Worm (Caenorhabditis elegans) whole organism, L4 larva: ENCODE measurements around the gene ZK666.12.

Source experiments
- D1046.2 ChIP-seq: fragments of 200-800 bp; sonication (Bioruptor generic); IDR thresholded peaks from 2 replicates; pipeline ENCODE4 v1.3.6; 2022; ENCODE audit warnings: missing genetic modification characterization, missing compliant biosample characterization
- F10B5.3 ChIP-seq: sonication (generic microtip); optimal IDR thresholded peaks from 2 replicates; lab custom pipeline; 2016; ENCODE audit warnings: mild to moderate bottlenecking, missing genetic modification characterization, missing compliant biosample characterization
- F44E2.7 ChIP-seq: fragments of 200-800 bp; sonication (Bioruptor generic); IDR thresholded peaks from 2 replicates; pipeline ENCODE4 v2.1.2; 2022; ENCODE audit warnings: missing genetic modification characterization, missing compliant biosample characterization
- F49E8.2 ChIP-seq: sonication (generic microtip); optimal IDR thresholded peaks from 2 replicates; lab custom pipeline; 2016; ENCODE audit warnings: missing compliant biosample characterization, mild to moderate bottlenecking, missing genetic modification characterization, borderline replicate concordance
- T20F7.1 ChIP-seq: fragments of 200-800 bp; sonication (Bioruptor generic); optimal IDR thresholded peaks from 2 replicates; lab custom pipeline; 2018; ENCODE audit warnings: mild to moderate bottlenecking, missing genetic modification characterization, missing compliant biosample characterization
- T26A8.4 ChIP-seq: fragments of 200-800 bp; sonication (Bioruptor generic); IDR thresholded peaks from 2 replicates; pipeline ENCODE4 v1.3.6; 2022; ENCODE audit warnings: missing genetic modification characterization, missing compliant biosample characterization
- Y105C5A.15 ChIP-seq: fragments of 200-800 bp; sonication (Bioruptor generic); IDR thresholded peaks from 2 replicates; pipeline ENCODE4 v1.3.6; 2022; ENCODE audit warnings: missing genetic modification characterization, missing compliant biosample characterization
- Y5F2A.4 ChIP-seq: fragments of 200-800 bp; sonication (Bioruptor generic); optimal IDR thresholded peaks from 2 replicates; lab custom pipeline; 2018; ENCODE audit warnings: mild to moderate bottlenecking, missing genetic modification characterization, missing compliant biosample characterization
- Y75B8A.6 ChIP-seq: fragments of 200-800 bp; sonication (Bioruptor generic); IDR thresholded peaks from 2 replicates; pipeline ENCODE4 v1.3.6; 2022; ENCODE audit warnings: missing genetic modification reagents, missing genetic modification characterization, missing compliant biosample characterization
- aha-1 ChIP-seq: fragments of 150-350 bp; peaks from one replicate; lab custom pipeline; 2014; ENCODE audit warnings: missing biosample characterization, missing genetic modification characterization
- ama-1 ChIP-seq: fragments of 150-350 bp; optimal IDR thresholded peaks from 2 replicates; lab custom pipeline; 2014; ENCODE audit warnings: inconsistent platforms, mixed read lengths
- arid-1 ChIP-seq: fragments of 200-800 bp; sonication (Bioruptor generic); conservative IDR thresholded peaks from 2 replicates; pipeline ENCODE4 v1.3.6; 2022; ENCODE audit warnings: missing genetic modification reagents, missing genetic modification characterization, missing compliant biosample characterization
- attf-4 ChIP-seq: sonication (generic microtip); optimal IDR thresholded peaks from 3 replicates; lab custom pipeline; 2017; ENCODE audit warnings: missing biosample characterization, missing genetic modification characterization
- ceh-28 ChIP-seq: fragments of 150-350 bp; optimal IDR thresholded peaks from 2 replicates; lab custom pipeline; 2014; ENCODE audit warnings: missing biosample characterization, missing genetic modification reagents, missing genetic modification characterization
- ces-1 ChIP-seq: fragments of 150-350 bp; sonication (generic microtip); optimal IDR thresholded peaks from 4 replicates; lab custom pipeline; 2014; ENCODE audit warnings: missing biosample characterization, missing genetic modification reagents, missing genetic modification characterization
- cey-2 ChIP-seq: sonication (generic microtip); optimal IDR thresholded peaks from 3 replicates; lab custom pipeline; 2017; ENCODE audit warnings: missing genetic modification characterization, mild to moderate bottlenecking, missing compliant biosample characterization, antibody characterized with exemption, borderline replicate concordance; ENCODE audit not compliant: insufficient read depth
- daf-16 ChIP-seq, 3 experiments: sonication (generic microtip); optimal IDR thresholded peaks; 2 replicates each; lab custom pipeline; 2016 to 2017; ENCODE audit warnings: missing genetic modification characterization in 3 of 3, missing genetic modification reagents in 3 of 3, mild to moderate bottlenecking in 2 of 3, missing compliant biosample characterization in 2 of 3, missing biosample characterization in 1 of 3, moderate library complexity in 1 of 3
- dmd-9 ChIP-seq: fragments of 200-800 bp; sonication (Bioruptor generic); IDR thresholded peaks from 2 replicates; pipeline ENCODE4 v1.3.6; 2022; ENCODE audit warnings: missing genetic modification reagents, missing genetic modification characterization, missing compliant biosample characterization
- egl-27 ChIP-seq: sonication (generic microtip); optimal IDR thresholded peaks from 3 replicates; lab custom pipeline; 2017; ENCODE audit warnings: missing biosample characterization, missing genetic modification reagents, missing genetic modification characterization
- fkh-10 ChIP-seq: fragments of 150-350 bp; optimal IDR thresholded peaks from 2 replicates; lab custom pipeline; 2014; ENCODE audit warnings: missing biosample characterization, missing genetic modification reagents, missing genetic modification characterization
- fos-1 ChIP-seq: fragments of 150-350 bp; optimal IDR thresholded peaks from 2 replicates; lab custom pipeline; 2014; ENCODE audit warnings: missing biosample characterization, missing genetic modification characterization
- hif-1 ChIP-seq, 2 experiments: sonication (generic microtip); optimal IDR thresholded peaks; 2 replicates each; lab custom pipeline; 2016 to 2017; ENCODE audit warnings: missing compliant biosample characterization in 2 of 2, missing genetic modification characterization in 2 of 2, missing genetic modification reagents in 2 of 2, missing genotype in 2 of 2, mild to moderate bottlenecking in 1 of 2
- jun-1 ChIP-seq: fragments of 150-350 bp; optimal IDR thresholded peaks from 2 replicates; lab custom pipeline; 2014; ENCODE audit warnings: missing biosample characterization, missing genetic modification reagents, missing genetic modification characterization
- lin-1 ChIP-seq: fragments of 200-800 bp; sonication (Bioruptor generic); IDR thresholded peaks from 2 replicates; pipeline ENCODE4 v1.3.6; 2022; ENCODE audit warnings: missing genetic modification reagents, missing genetic modification characterization, missing compliant biosample characterization
- lin-15B ChIP-seq: fragments of 150-350 bp; sonication (generic microtip); optimal IDR thresholded peaks from 3 replicates; lab custom pipeline; 2014; ENCODE audit warnings: missing biosample characterization, missing genetic modification characterization
- lin-38 ChIP-seq: fragments of 200-800 bp; sonication (Bioruptor generic); IDR thresholded peaks from 2 replicates; pipeline ENCODE4 v1.3.6; 2022; ENCODE audit warnings: missing genetic modification reagents, missing genetic modification characterization, missing compliant biosample characterization
- lir-3 ChIP-seq: sonication (generic microtip); optimal IDR thresholded peaks from 2 replicates; lab custom pipeline; 2016; ENCODE audit warnings: mild to moderate bottlenecking, missing genetic modification characterization, missing compliant biosample characterization
- lsy-2 ChIP-seq, 2 experiments: fragments of 150-350 bp in 1 of 2; sonication (generic microtip) in 1 of 2; optimal IDR thresholded peaks; 2 replicates each; lab custom pipeline; 2014 to 2017; ENCODE audit warnings: missing biosample characterization in 2 of 2, missing genetic modification characterization in 2 of 2
- mdl-1 ChIP-seq, 2 experiments: fragments of 150-350 bp in 1 of 2; sonication (generic microtip) in 1 of 2; optimal IDR thresholded peaks; 2 replicates each; lab custom pipeline; 2014 to 2017; ENCODE audit warnings: missing biosample characterization in 2 of 2, missing genetic modification characterization in 2 of 2
- mdt-29 ChIP-seq: fragments of 200-800 bp; sonication (Bioruptor generic); IDR thresholded peaks from 2 replicates; pipeline ENCODE4 v1.3.6; 2022; ENCODE audit warnings: missing genetic modification reagents, missing genetic modification characterization, missing compliant biosample characterization
- mep-1 ChIP-seq: fragments of 150-350 bp; sonication (generic microtip); optimal IDR thresholded peaks from 3 replicates; lab custom pipeline; 2014; ENCODE audit warnings: missing biosample characterization, missing genetic modification characterization
- mes-2 ChIP-seq: sonication (generic microtip); optimal IDR thresholded peaks from 2 replicates; lab custom pipeline; 2016; ENCODE audit warnings: missing genotype, mild to moderate bottlenecking, missing genetic modification characterization, missing compliant biosample characterization; ENCODE audit not compliant: poor library complexity, severe bottlenecking
- mxl-3 ChIP-seq: fragments of 200-800 bp; sonication (Bioruptor generic); optimal IDR thresholded peaks from 2 replicates; lab custom pipeline; 2018; ENCODE audit warnings: mild to moderate bottlenecking, missing genetic modification characterization, missing compliant biosample characterization
- nhr-10 ChIP-seq: fragments of 150-350 bp; optimal IDR thresholded peaks from 2 replicates; lab custom pipeline; 2014; ENCODE audit warnings: missing biosample characterization, missing genetic modification characterization
- nhr-111 ChIP-seq: fragments of 200-800 bp; sonication (Bioruptor generic); optimal IDR thresholded peaks from 2 replicates; lab custom pipeline; 2018; ENCODE audit warnings: mild to moderate bottlenecking, missing genetic modification characterization, missing compliant biosample characterization
- nhr-28 ChIP-seq: fragments of 150-350 bp; optimal IDR thresholded peaks from 2 replicates; lab custom pipeline; 2014; ENCODE audit warnings: missing biosample characterization, missing genetic modification characterization
- nhr-41 ChIP-seq: fragments of 200-800 bp; sonication (Bioruptor generic); IDR thresholded peaks from 2 replicates; pipeline ENCODE4 v1.3.6; 2022; ENCODE audit warnings: missing genetic modification reagents, missing genetic modification characterization, missing compliant biosample characterization
- nhr-42 ChIP-seq: fragments of 200-800 bp; sonication (Bioruptor generic); IDR thresholded peaks from 2 replicates; pipeline ENCODE4 v1.3.6; 2022; ENCODE audit warnings: missing genetic modification characterization, missing compliant biosample characterization
- nhr-77 ChIP-seq: fragments of 150-350 bp; optimal IDR thresholded peaks from 2 replicates; lab custom pipeline; 2014; ENCODE audit warnings: missing biosample characterization, missing genetic modification characterization
- pqm-1 ChIP-seq: sonication (generic microtip); optimal IDR thresholded peaks from 2 replicates; lab custom pipeline; 2017; ENCODE audit warnings: missing biosample characterization, missing genetic modification characterization
- sdz-12 ChIP-seq: fragments of 200-800 bp; sonication (Bioruptor generic); optimal IDR thresholded peaks from 2 replicates; lab custom pipeline; 2018; ENCODE audit warnings: mild to moderate bottlenecking, missing genetic modification characterization, missing compliant biosample characterization
- tag-97 ChIP-seq: fragments of 200-800 bp; sonication (Bioruptor generic); IDR thresholded peaks from 2 replicates; pipeline ENCODE4 v1.3.6; 2022; ENCODE audit warnings: missing genetic modification characterization, missing compliant biosample characterization
- tra-1 ChIP-seq: fragments of 200-800 bp; sonication (Bioruptor generic); IDR thresholded peaks from 2 replicates; pipeline ENCODE4 v1.3.6; 2022; ENCODE audit warnings: missing genetic modification reagents, missing genetic modification characterization, missing compliant biosample characterization
- unc-130 ChIP-seq: sonication (generic microtip); optimal IDR thresholded peaks from 2 replicates; lab custom pipeline; 2016; ENCODE audit warnings: missing genetic modification reagents, missing genetic modification characterization, missing compliant biosample characterization
- vab-7 ChIP-seq: fragments of 200-800 bp; sonication (Bioruptor generic); IDR thresholded peaks from 2 replicates; pipeline ENCODE4 v1.3.6; 2022; ENCODE audit warnings: missing genetic modification reagents, missing genetic modification characterization, missing compliant biosample characterization
- zag-1 ChIP-seq: fragments of 150-350 bp; optimal IDR thresholded peaks from 2 replicates; lab custom pipeline; 2014; ENCODE audit warnings: missing biosample characterization, missing genetic modification characterization
- zfp-3 ChIP-seq: fragments of 200-800 bp; sonication (Bioruptor generic); conservative IDR thresholded peaks from 2 replicates; pipeline ENCODE4 v1.3.6; 2022; ENCODE audit warnings: missing genetic modification reagents, missing genetic modification characterization, missing compliant biosample characterization
- zip-2 ChIP-seq: fragments of 150-350 bp; optimal IDR thresholded peaks from 2 replicates; lab custom pipeline; 2014; ENCODE audit warnings: missing biosample characterization, missing genetic modification characterization

The ZK666.12 gene

DNA sequence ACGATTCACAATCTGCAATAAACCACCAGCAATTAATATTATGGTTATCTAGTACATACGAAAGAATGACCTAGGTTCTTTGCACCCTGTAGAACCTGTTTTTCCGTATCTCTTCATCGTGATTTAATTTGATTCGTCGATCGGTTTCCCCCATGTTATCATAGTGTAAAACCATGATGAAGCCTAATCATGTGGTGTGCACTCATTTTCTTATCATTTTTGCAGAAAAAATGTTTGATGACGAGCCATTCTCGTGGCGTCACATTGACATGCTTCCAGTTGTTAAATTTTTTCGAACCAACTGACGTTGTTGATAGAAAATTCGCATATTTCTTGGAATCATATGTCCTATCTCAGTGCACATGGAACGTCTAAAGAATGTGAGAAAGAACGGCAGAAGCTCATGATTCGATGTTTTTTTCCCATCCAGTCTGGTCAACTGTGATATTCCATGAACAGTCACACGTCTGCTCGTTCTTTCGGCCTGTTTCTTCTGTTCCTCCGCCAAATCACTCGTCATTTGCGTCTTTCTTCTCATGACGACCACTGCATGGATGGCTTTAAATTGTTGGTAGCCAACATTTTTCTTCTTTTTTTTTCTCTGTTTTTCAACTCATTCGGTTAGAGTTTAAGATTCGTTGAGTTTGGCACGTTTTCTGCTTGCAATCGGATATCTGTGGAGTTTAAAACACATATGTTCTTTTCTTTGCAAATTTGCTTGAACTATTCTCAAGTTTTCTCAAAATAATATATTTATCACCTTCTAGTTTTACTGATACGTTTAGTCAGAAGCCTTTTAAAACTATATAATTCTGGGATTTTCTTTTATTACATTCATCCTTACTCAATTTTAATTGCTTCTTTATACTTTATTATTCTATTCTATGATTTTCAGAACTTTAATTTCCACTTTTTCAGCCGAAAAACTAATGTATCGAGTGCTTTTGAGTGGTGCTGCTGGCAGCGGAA lies 48.4 kb upstream of the ZK666.12 start, which contains the start of gene ZK673.2 (continued):
- TF ChIP-seq jun-1 (peak; percentile 10), zip-2 (tag; lab: Kevin White, UChicago) (no peak), lsy-2 (tag; optimal IDR thresholded peaks at IDR 0.05; lab: Kevin White, UChicago) (peak in 1 of 2 experiments; percentile 28), F44E2.7 (GFP tag; lab: Robert Waterston, UW) (no peak), sdz-12 (GFP tag; lab: Kevin White, UChicago) (no peak), T20F7.1 (peak; percentile 58), lir-3 (tag; lab: Kevin White, UChicago) (no peak), cey-2 (tag; lab: Kevin White, UChicago) (peak; percentile 49), ceh-28 (tag; lab: Kevin White, UChicago) (no peak), lin-38 (GFP tag; lab: Robert Waterston, UW) (no peak), zfp-3 (no peak), T26A8.4 (GFP tag; lab: Robert Waterston, UW) (peak; percentile 10; the same call in 1 of the 2 replicates), ama-1 (lab: Kevin White, UChicago) (peak; percentile 31), nhr-42 (no peak), attf-4 (no peak), Y5F2A.4 (GFP tag; lab: Kevin White, UChicago) (no peak), aha-1 (tag; lab: Kevin White, UChicago) (peak; percentile 29), vab-7 (no peak), fos-1 (tag; lab: Kevin White, UChicago) (no peak), Y105C5A.15 (GFP tag; lab: Robert Waterston, UW) (no peak), nhr-77 (peak; percentile 26), lin-15B (tag; lab: Kevin White, UChicago) (no peak), pqm-1 (tag; lab: Kevin White, UChicago) (peak; percentile 46), dmd-9 (GFP tag; lab: Robert Waterston, UW) (no peak), mxl-3 (GFP tag; lab: Kevin White, UChicago) (peak; percentile 85), mdl-1 (tag; optimal IDR thresholded peaks at IDR 0.05; lab: Kevin White, UChicago) (peak; percentile 48 to 92), mes-2 (tag; lab: Kevin White, UChicago) (peak; percentile 42), fkh-10 (GFP tag; lab: Kevin White, UChicago) (no peak), nhr-111 (GFP tag; lab: Kevin White, UChicago) (no peak), hif-1 (tag; optimal IDR thresholded peaks at IDR 0.05; lab: Kevin White, UChicago) (peak in 1 of 2 experiments; percentile 72), mep-1 (tag; lab: Kevin White, UChicago) (peak; percentile 11), D1046.2 (GFP tag; lab: Robert Waterston, UW) (no peak), tra-1 (peak; percentile 67), nhr-10 (tag; lab: Kevin White, UChicago) (peak; percentile 61), tag-97 (no peak), Y75B8A.6 (GFP tag; lab: Robert Waterston, UW) (no peak), F10B5.3 (tag; lab: Kevin White, UChicago) (no peak), ces-1 (no peak), unc-130 (GFP tag; lab: Kevin White, UChicago) (no peak), mdt-29 (peak; percentile 26; the same call in 1 of the 2 replicates), lin-1 (GFP tag; lab: Robert Waterston, UW) (peak; percentile 43; the same call in 1 of the 2 replicates), daf-16 (GFP tag; optimal IDR thresholded peaks at IDR 0.05; lab: Kevin White, UChicago) (peak in 1 of 2 experiments; percentile 28), daf-16 (tag; optimal IDR thresholded peaks at IDR 0.05; lab: Kevin White, UChicago) (peak; percentile 61), nhr-28 (tag; lab: Kevin White, UChicago) (peak; percentile 70), F49E8.2 (tag; lab: Kevin White, UChicago) (no peak), zag-1 (tag; lab: Kevin White, UChicago) (no peak), egl-27 (tag; lab: Kevin White, UChicago) (no peak), arid-1 (GFP tag; lab: Robert Waterston, UW) (no peak), nhr-41 (GFP tag; lab: Robert Waterston, UW) (peak; percentile 25; the same call in 1 of the 2 replicates)
